Fruit fly (Drosophila melanogaster) whole organism, embryonic: ENCODE measurements around the gene Vps2.

Experiments
- Atf3 ChIP-seq: fragments of 200-800 bp; sonication (Bioruptor generic); optimal IDR thresholded peaks from 3 replicates; lab custom pipeline; 2016; ENCODE audit warnings: missing biosample characterization, missing genetic modification characterization
- CG10147 ChIP-seq: fragments of 200-800 bp; sonication (Bioruptor generic); optimal IDR thresholded peaks from 2 replicates; lab custom pipeline; 2019; ENCODE audit warnings: missing biosample characterization, mild to moderate bottlenecking, missing genetic modification characterization, moderate library complexity
- CG10321 ChIP-seq: fragments of 200-800 bp; sonication (Bioruptor generic); IDR thresholded peaks from 2 replicates; pipeline ENCODE4 v1.3.6; 2022; ENCODE audit warnings: missing biosample characterization, missing genetic modification characterization
- CG10654 ChIP-seq: fragments of 200-800 bp; sonication (Bioruptor generic); optimal IDR thresholded peaks from 2 replicates; lab custom pipeline; 2016; ENCODE audit warnings: missing biosample characterization, missing genetic modification characterization
- CG11085 ChIP-seq: fragments of 200-800 bp; sonication (Bioruptor generic); IDR thresholded peaks from 2 replicates; pipeline ENCODE4 v1.3.6; 2022; ENCODE audit warnings: missing biosample characterization, missing genetic modification characterization
- CG11504 ChIP-seq: fragments of 200-800 bp; sonication (Bioruptor generic); optimal IDR thresholded peaks from 3 replicates; lab custom pipeline; 2019; ENCODE audit warnings: missing biosample characterization, mild to moderate bottlenecking, missing genetic modification characterization, moderate library complexity
- CG11696 ChIP-seq: fragments of 200-800 bp; sonication (Bioruptor generic); IDR thresholded peaks from 2 replicates; pipeline ENCODE4 v1.3.6; 2022; ENCODE audit warnings: missing biosample characterization, missing genetic modification characterization
- CG11723 ChIP-seq: fragments of 200-800 bp; sonication (Bioruptor generic); optimal IDR thresholded peaks from 2 replicates; lab custom pipeline; 2017; ENCODE audit warnings: missing biosample characterization, mild to moderate bottlenecking, missing genetic modification characterization
- CG12104 ChIP-seq: fragments of 200-800 bp; sonication (Bioruptor generic); optimal IDR thresholded peaks from 3 replicates; lab custom pipeline; 2016; ENCODE audit warnings: missing biosample characterization, missing genetic modification characterization
- CG12155 ChIP-seq: fragments of 200-800 bp; sonication (Bioruptor generic); optimal IDR thresholded peaks from 3 replicates; lab custom pipeline; 2016; ENCODE audit warnings: missing biosample characterization, missing genetic modification characterization
- CG12391 ChIP-seq: fragments of 200-800 bp; sonication (Bioruptor generic); optimal IDR thresholded peaks from 3 replicates; lab custom pipeline; 2018; ENCODE audit warnings: missing biosample characterization, mild to moderate bottlenecking, missing genetic modification characterization, moderate library complexity
- CG13123 ChIP-seq: fragments of 200-800 bp; sonication (Bioruptor generic); optimal IDR thresholded peaks from 2 replicates; lab custom pipeline; 2016; ENCODE audit warnings: missing biosample characterization, missing genetic modification characterization
- CG13296 ChIP-seq: fragments of 200-800 bp; sonication (Bioruptor generic); optimal IDR thresholded peaks from 3 replicates; lab custom pipeline; 2018; ENCODE audit warnings: missing biosample characterization, mild to moderate bottlenecking, missing genetic modification characterization
- CG13624 ChIP-seq: fragments of 200-800 bp; sonication (Bioruptor generic); optimal IDR thresholded peaks from 2 replicates; lab custom pipeline; 2016; ENCODE audit warnings: missing biosample characterization, missing genetic modification characterization
- CG14441 ChIP-seq: fragments of 200-800 bp; sonication (Bioruptor generic); IDR thresholded peaks from 2 replicates; pipeline ENCODE4 v1.3.6; 2022; ENCODE audit warnings: missing biosample characterization, missing genetic modification characterization
- CG15011 ChIP-seq: fragments of 200-800 bp; sonication (Bioruptor generic); optimal IDR thresholded peaks from 3 replicates; lab custom pipeline; 2018; ENCODE audit warnings: missing biosample characterization, mild to moderate bottlenecking, missing genetic modification characterization
- CG2116 ChIP-seq: fragments of 200-800 bp; sonication (Bioruptor generic); optimal IDR thresholded peaks from 3 replicates; lab custom pipeline; 2018; ENCODE audit warnings: missing biosample characterization, mild to moderate bottlenecking, missing genetic modification characterization
- CG2889 ChIP-seq: fragments of 200-800 bp; sonication (Bioruptor generic); IDR thresholded peaks from 3 replicates; pipeline ENCODE4 v1.3.6; 2022; ENCODE audit warnings: missing biosample characterization, missing genetic modification characterization
- CG34376 ChIP-seq: fragments of 200-800 bp; sonication (Bioruptor generic); optimal IDR thresholded peaks from 2 replicates; lab custom pipeline; 2018; ENCODE audit warnings: missing biosample characterization, mild to moderate bottlenecking, missing genetic modification characterization
- CG4282 ChIP-seq: fragments of 200-800 bp; sonication (Bioruptor generic); optimal IDR thresholded peaks from 2 replicates; lab custom pipeline; 2016; ENCODE audit warnings: missing biosample characterization, missing genetic modification characterization
- CG7271 ChIP-seq: fragments of 200-800 bp; sonication (Bioruptor generic); optimal IDR thresholded peaks from 2 replicates; lab custom pipeline; 2018; ENCODE audit warnings: missing biosample characterization, mild to moderate bottlenecking, missing genetic modification characterization, moderate library complexity
- CG7357 ChIP-seq: fragments of 200-800 bp; sonication (Bioruptor generic); IDR thresholded peaks from 3 replicates; pipeline ENCODE4 v1.3.6; 2022; ENCODE audit warnings: missing biosample characterization, missing genetic modification characterization
- CG7786 ChIP-seq: fragments of 200-800 bp; sonication (Bioruptor generic); optimal IDR thresholded peaks from 2 replicates; lab custom pipeline; 2016; ENCODE audit warnings: missing biosample characterization, missing genetic modification characterization
- CG7963 ChIP-seq: fragments of 200-800 bp; sonication (Bioruptor generic); IDR thresholded peaks from 3 replicates; pipeline ENCODE4 v1.3.6; 2022; ENCODE audit warnings: missing biosample characterization, missing genetic modification characterization; ENCODE audit not compliant: partially characterized antibody
- CG8478 ChIP-seq: fragments of >200 bp; optimal IDR thresholded peaks from 2 replicates; lab custom pipeline; 2018
- CG9797 ChIP-seq: fragments of 200-800 bp; sonication (Bioruptor generic); optimal IDR thresholded peaks from 3 replicates; lab custom pipeline; 2018; ENCODE audit warnings: missing biosample characterization, mild to moderate bottlenecking, missing genetic modification characterization
- CG9817 ChIP-seq: fragments of 200-800 bp; sonication (Bioruptor generic); optimal IDR thresholded peaks from 2 replicates; lab custom pipeline; 2018; ENCODE audit warnings: missing biosample characterization, mild to moderate bottlenecking, missing genetic modification characterization, moderate library complexity
- CHES-1-like ChIP-seq: fragments of 200-800 bp; sonication (Bioruptor generic); optimal IDR thresholded peaks from 2 replicates; lab custom pipeline; 2016; ENCODE audit warnings: missing biosample characterization, missing genetic modification characterization
- Dref ChIP-seq: fragments of 200-800 bp; sonication (Bioruptor generic); IDR thresholded peaks from 2 replicates; pipeline ENCODE4 v1.3.6; 2022; ENCODE audit warnings: missing biosample characterization, missing genetic modification characterization
- E2f2 ChIP-seq: fragments of 200-800 bp; sonication (Bioruptor generic); IDR thresholded peaks from 2 replicates; pipeline ENCODE4 v1.3.6; 2022; ENCODE audit warnings: missing biosample characterization, missing genetic modification characterization
- Ets97D ChIP-seq: fragments of 200-800 bp; sonication (Bioruptor generic); optimal IDR thresholded peaks from 3 replicates; lab custom pipeline; 2016; ENCODE audit warnings: missing biosample characterization, missing genetic modification characterization
- H15 ChIP-seq: fragments of 200-800 bp; sonication (Bioruptor generic); IDR thresholded peaks from 3 replicates; pipeline ENCODE4 v1.3.6; 2022; ENCODE audit warnings: missing biosample characterization, missing genetic modification characterization
- HLH54F ChIP-seq: fragments of 200-800 bp; sonication (Bioruptor generic); optimal IDR thresholded peaks from 3 replicates; lab custom pipeline; 2016; ENCODE audit warnings: missing biosample characterization, missing genetic modification characterization
- Nf-YB ChIP-seq: fragments of 200-800 bp; sonication (Bioruptor generic); optimal IDR thresholded peaks from 3 replicates; lab custom pipeline; 2019; ENCODE audit warnings: missing biosample characterization, mild to moderate bottlenecking, missing genetic modification characterization, moderate library complexity
- Nf-YC ChIP-seq: fragments of 200-800 bp; optimal IDR thresholded peaks from 3 replicates; lab custom pipeline; 2019; ENCODE audit warnings: missing biosample characterization, mild to moderate bottlenecking, missing genetic modification characterization, moderate library complexity
- Oli ChIP-seq: fragments of 200-800 bp; sonication (Bioruptor generic); optimal IDR thresholded peaks from 2 replicates; lab custom pipeline; 2018; ENCODE audit warnings: missing biosample characterization, mild to moderate bottlenecking, missing genetic modification characterization, moderate library complexity
- Poxn ChIP-seq: fragments of 200-800 bp; sonication (Bioruptor generic); IDR thresholded peaks from 2 replicates; pipeline ENCODE4 v1.3.6; 2022; ENCODE audit warnings: missing biosample characterization, missing genetic modification characterization
- Six4 ChIP-seq: fragments of 200-800 bp; sonication (Bioruptor generic); optimal IDR thresholded peaks from 2 replicates; lab custom pipeline; 2016; ENCODE audit warnings: missing biosample characterization, missing genetic modification characterization
- Sry-δ ChIP-seq: fragments of 200-800 bp; sonication (Bioruptor generic); optimal IDR thresholded peaks from 2 replicates; lab custom pipeline; 2016; ENCODE audit warnings: missing biosample characterization, missing genetic modification characterization
- Tbp ChIP-seq: fragments of >200 bp; optimal IDR thresholded peaks from 2 replicates; lab custom pipeline; 2018; ENCODE audit warnings: missing biosample characterization, missing genetic modification characterization
- al ChIP-seq: fragments of 200-800 bp; sonication (Bioruptor generic); IDR thresholded peaks from 2 replicates; pipeline ENCODE4 v1.3.6; 2022; ENCODE audit warnings: missing biosample characterization, missing genetic modification characterization
- chn ChIP-seq: fragments of 200-800 bp; sonication (Bioruptor generic); optimal IDR thresholded peaks from 2 replicates; lab custom pipeline; 2016; ENCODE audit warnings: missing biosample characterization, missing genetic modification characterization
- insv ChIP-seq, 2 experiments: fragments of 200-800 bp; sonication (Bioruptor generic); optimal IDR thresholded peaks; 3 replicates each; lab custom pipeline; 2016 to 2018; ENCODE audit warnings: missing biosample characterization in 2 of 2, missing genetic modification characterization in 2 of 2
- kni ChIP-seq: fragments of 200-800 bp; sonication (Bioruptor generic); optimal IDR thresholded peaks from 3 replicates; lab custom pipeline; 2017; ENCODE audit warnings: mild to moderate bottlenecking, missing biosample characterization, missing genetic modification reagents, missing genetic modification characterization
- org-1 ChIP-seq: fragments of 200-800 bp; sonication (Bioruptor generic); optimal IDR thresholded peaks from 2 replicates; lab custom pipeline; 2017; ENCODE audit warnings: missing biosample characterization, missing genetic modification characterization
- pnt ChIP-seq: fragments of 200-800 bp; sonication (Bioruptor generic); optimal IDR thresholded peaks from 3 replicates; lab custom pipeline; 2016; ENCODE audit warnings: missing biosample characterization, missing genetic modification characterization
- run ChIP-seq: fragments of 200-800 bp; sonication (Bioruptor generic); optimal IDR thresholded peaks from 3 replicates; lab custom pipeline; 2018; ENCODE audit warnings: missing biosample characterization, mild to moderate bottlenecking, missing genetic modification characterization
- scrt ChIP-seq: fragments of 200-800 bp; sonication (Bioruptor generic); optimal IDR thresholded peaks from 2 replicates; lab custom pipeline; 2018; ENCODE audit warnings: missing biosample characterization, mild to moderate bottlenecking, missing genetic modification characterization, moderate library complexity
- seq ChIP-seq: fragments of 200-800 bp; sonication (Bioruptor generic); IDR thresholded peaks from 2 replicates; pipeline ENCODE4 v1.3.6; 2022; ENCODE audit warnings: missing biosample characterization, missing genetic modification characterization
- toy ChIP-seq: fragments of 200-800 bp; sonication (Bioruptor generic); IDR thresholded peaks from 2 replicates; pipeline ENCODE4 v1.3.6; 2022; ENCODE audit warnings: missing biosample characterization, missing genetic modification characterization
- usp ChIP-seq: fragments of >200 bp; optimal IDR thresholded peaks from 2 replicates; lab custom pipeline; 2017; ENCODE audit warnings: missing biosample characterization, missing genetic modification characterization
- wor ChIP-seq: fragments of 200-800 bp; sonication (Bioruptor generic); IDR thresholded peaks from 2 replicates; pipeline ENCODE4 v1.3.6; 2022; ENCODE audit warnings: missing biosample characterization, missing genetic modification characterization

Vps2 gene

DNA sequence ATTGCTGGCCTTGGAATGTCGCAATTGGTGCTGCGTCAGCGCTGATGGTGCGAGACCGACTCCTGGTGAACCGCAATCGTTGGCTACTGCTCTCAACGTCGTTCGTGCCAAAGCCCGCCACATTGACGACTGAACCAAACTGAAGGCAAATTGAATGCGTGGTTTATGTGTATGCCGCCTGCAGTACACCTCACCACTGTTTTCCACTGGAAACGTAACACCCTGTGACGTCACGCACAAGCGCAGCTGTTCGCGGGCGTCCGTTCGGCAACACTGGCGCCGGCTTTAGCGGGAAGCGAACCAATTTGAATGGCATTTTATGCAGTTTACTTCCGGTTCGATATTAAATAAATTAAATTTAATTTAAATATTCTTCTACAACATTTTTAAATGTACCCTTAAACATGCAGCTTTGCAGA, 2.6 kb downstream of the Vps2 start, which contains the start of gene Cmpk (continued):
- TF ChIP-seq Poxn (GFP tag; lab: Robert Waterston, UW): no peak
- peak; percentile 39 for TF ChIP-seq CG13624 (GFP tag; lab: Kevin White, UChicago)
- TF ChIP-seq E2f2: peak; percentile 92
- TF ChIP-seq CG8478 (lab: Kevin White, UChicago): no peak
- TF ChIP-seq CG12391 (tag; lab: Kevin White, UChicago): peak; percentile 70
- peak in 1 of 2 experiments; percentile 58 for TF ChIP-seq insv (GFP tag; optimal IDR thresholded peaks at IDR 0.05; lab: Kevin White, UChicago)
- TF ChIP-seq CG11085 (GFP tag; lab: Robert Waterston, UW): 0 out of 2 replicates have a peak, but pooled peaks have one; percentile 58
- TF ChIP-seq Sry-δ (GFP tag; lab: Kevin White, UChicago): no peak
- TF ChIP-seq Atf3: peak; percentile 67
- TF ChIP-seq usp (GFP tag; lab: Kevin White, UChicago): no peak
- TF ChIP-seq CG7357: peak; percentile 11; the same call in 1 of the 3 replicates
- no peak for TF ChIP-seq CG11504 (tag; lab: Kevin White, UChicago)
- peak; percentile 38 for TF ChIP-seq HLH54F (GFP tag; lab: Kevin White, UChicago)
- TF ChIP-seq CHES-1-like: peak; percentile 44
- TF ChIP-seq Nf-YB (GFP tag; lab: Kevin White, UChicago): peak; percentile 62
- TF ChIP-seq run (tag; lab: Kevin White, UChicago): no peak
- peak; percentile 19 for TF ChIP-seq CG4282 (GFP tag; lab: Kevin White, UChicago)
- peak; percentile 26; the same call in 1 of the 2 replicates for TF ChIP-seq CG10321 (GFP tag; lab: Robert Waterston, UW)
- peak; percentile 49; the same call in 1 of the 3 replicates for TF ChIP-seq H15
- peak; percentile 44 for TF ChIP-seq CG12104
- peak; percentile 71 for TF ChIP-seq scrt (GFP tag; lab: Kevin White, UChicago)
- TF ChIP-seq org-1: peak; percentile 47
- no peak for TF ChIP-seq CG12155 (GFP tag; lab: Kevin White, UChicago)
- TF ChIP-seq Six4 (GFP tag; lab: Kevin White, UChicago): peak; percentile 60
- peak; percentile 57 for TF ChIP-seq Nf-YC
- TF ChIP-seq pnt: no peak
- TF ChIP-seq CG15011 (GFP tag; lab: Kevin White, UChicago): peak; percentile 64
- TF ChIP-seq CG7271 (tag; lab: Kevin White, UChicago): peak; percentile 85
- TF ChIP-seq CG2889 (GFP tag; lab: Robert Waterston, UW): no peak
- TF ChIP-seq CG7786 (GFP tag; lab: Kevin White, UChicago): peak; percentile 39
- TF ChIP-seq Ets97D (GFP tag; lab: Kevin White, UChicago): peak; percentile 97
- TF ChIP-seq CG14441 (GFP tag; lab: Robert Waterston, UW): no peak
- TF ChIP-seq Dref (GFP tag; lab: Robert Waterston, UW): peak; percentile 47
- no peak for TF ChIP-seq al (GFP tag; lab: Robert Waterston, UW)
- peak; percentile 89 for TF ChIP-seq CG34376 (GFP tag; lab: Kevin White, UChicago)
- peak; percentile 36 for TF ChIP-seq CG13123 (GFP tag; lab: Kevin White, UChicago)
- TF ChIP-seq CG13296 (GFP tag; lab: Kevin White, UChicago): peak; percentile 84
- no peak for TF ChIP-seq CG11696
- TF ChIP-seq wor (GFP tag; lab: Robert Waterston, UW): no peak
- TF ChIP-seq Tbp: no peak
- TF ChIP-seq seq: 0 out of 2 replicates have a peak, but pooled peaks have one; percentile 31
- TF ChIP-seq CG2116 (GFP tag; lab: Kevin White, UChicago): peak; percentile 68
- no peak for TF ChIP-seq CG7963
- TF ChIP-seq CG10147 (GFP tag; lab: Kevin White, UChicago): peak; percentile 51
- TF ChIP-seq toy (GFP tag; lab: Robert Waterston, UW): 0 out of 2 replicates have a peak, but pooled peaks have one; percentile 15
- peak; percentile 52 for TF ChIP-seq CG10654 (GFP tag; lab: Kevin White, UChicago)
- peak; percentile 50 for TF ChIP-seq CG9817
- peak; percentile 83 for TF ChIP-seq kni (GFP tag; lab: Kevin White, UChicago)
- TF ChIP-seq Oli (tag; lab: Kevin White, UChicago): peak; percentile 41
- TF ChIP-seq CG11723 (GFP tag; lab: Kevin White, UChicago): peak; percentile 79
- TF ChIP-seq CG9797 (GFP tag; lab: Kevin White, UChicago): peak; percentile 41
- peak; percentile 14 for TF ChIP-seq chn (GFP tag; lab: Kevin White, UChicago)
